Fruit fly (Drosophila melanogaster) whole organism, prepupa: ENCODE data around the gene CG4962.

ENCODE experiments used
- CG10669 ChIP-seq: fragments of 200-800 bp; sonication (Bioruptor generic); optimal IDR thresholded peaks from 3 replicates; lab custom pipeline; 2018; ENCODE audit warnings: missing biosample characterization, mild to moderate bottlenecking, missing genetic modification characterization, moderate library complexity
- CG16779 ChIP-seq: fragments of 200-800 bp; sonication (Bioruptor generic); optimal IDR thresholded peaks from 3 replicates; lab custom pipeline; 2017; ENCODE audit warnings: missing biosample characterization, mild to moderate bottlenecking, missing genetic modification characterization
- CG3032 ChIP-seq: fragments of 200-800 bp; optimal IDR thresholded peaks from 2 replicates; lab custom pipeline; 2019; ENCODE audit warnings: missing biosample characterization, mild to moderate bottlenecking, missing genetic modification characterization, moderate library complexity
- CG31627 ChIP-seq: fragments of 200-800 bp; sonication (Bioruptor generic); optimal IDR thresholded peaks from 3 replicates; lab custom pipeline; 2016; ENCODE audit warnings: missing biosample characterization, missing genetic modification characterization
- CG32006 ChIP-seq: fragments of 200-800 bp; sonication (Bioruptor generic); optimal IDR thresholded peaks from 3 replicates; lab custom pipeline; 2017; ENCODE audit warnings: missing biosample characterization, mild to moderate bottlenecking, missing genetic modification characterization
- CG34406 ChIP-seq: fragments of 200-800 bp; sonication (Bioruptor generic); optimal IDR thresholded peaks from 3 replicates; lab custom pipeline; 2016; ENCODE audit warnings: missing biosample characterization, missing genetic modification characterization
- CG4318 ChIP-seq: fragments of 200-800 bp; sonication (Bioruptor generic); optimal IDR thresholded peaks from 3 replicates; lab custom pipeline; 2017; ENCODE audit warnings: missing biosample characterization, mild to moderate bottlenecking, missing genetic modification characterization
- CG6276 ChIP-seq: fragments of 200-800 bp; sonication (Bioruptor generic); optimal IDR thresholded peaks from 2 replicates; lab custom pipeline; 2017; ENCODE audit warnings: missing biosample characterization, mild to moderate bottlenecking, missing genetic modification characterization
- CG6792 ChIP-seq: fragments of 200-800 bp; sonication (Bioruptor generic); optimal IDR thresholded peaks from 3 replicates; lab custom pipeline; 2016; ENCODE audit warnings: missing biosample characterization, missing genetic modification characterization
- CG6808 ChIP-seq: fragments of 200-800 bp; sonication (Bioruptor generic); optimal IDR thresholded peaks from 3 replicates; lab custom pipeline; 2017; ENCODE audit warnings: missing biosample characterization, missing genetic modification characterization, mild to moderate bottlenecking, moderate library complexity, missing genetic modification reagents
- CG7368 ChIP-seq: fragments of 200-800 bp; sonication (Bioruptor generic); optimal IDR thresholded peaks from 3 replicates; lab custom pipeline; 2016; ENCODE audit warnings: missing biosample characterization, missing genetic modification characterization
- CG8119 ChIP-seq: fragments of 200-800 bp; sonication (Bioruptor generic); IDR thresholded peaks from 3 replicates; pipeline ENCODE4 v1.3.6; 2022; ENCODE audit warnings: missing biosample characterization, missing genetic modification characterization
- Eip78C ChIP-seq: fragments of 200-800 bp; sonication (Bioruptor generic); peaks from one replicate; lab custom pipeline; 2016; ENCODE audit warnings: missing biosample characterization, missing genetic modification characterization
- Ets21C ChIP-seq: fragments of 200-800 bp; sonication (Bioruptor generic); optimal IDR thresholded peaks from 3 replicates; lab custom pipeline; 2016; ENCODE audit warnings: missing biosample characterization, missing genetic modification characterization
- Ets96B ChIP-seq: fragments of 200-800 bp; optimal IDR thresholded peaks from 2 replicates; lab custom pipeline; 2019; ENCODE audit warnings: missing biosample characterization, mild to moderate bottlenecking, missing genetic modification characterization, moderate library complexity
- Hr39 ChIP-seq: fragments of 200-800 bp; sonication (Bioruptor generic); optimal IDR thresholded peaks from 2 replicates; lab custom pipeline; 2016; ENCODE audit warnings: missing biosample characterization, missing genetic modification characterization
- Lpt ChIP-seq: fragments of 200-800 bp; sonication (Bioruptor generic); optimal IDR thresholded peaks from 3 replicates; lab custom pipeline; 2016; ENCODE audit warnings: missing biosample characterization, missing genetic modification characterization
- Met ChIP-seq: fragments of 200-800 bp; sonication (Bioruptor generic); optimal IDR thresholded peaks from 3 replicates; lab custom pipeline; 2016; ENCODE audit warnings: missing biosample characterization, missing genetic modification characterization
- Smox ChIP-seq: fragments of 200-800 bp; sonication (Bioruptor generic); optimal IDR thresholded peaks from 3 replicates; lab custom pipeline; 2016; ENCODE audit warnings: missing biosample characterization, missing genetic modification characterization
- Sox14 ChIP-seq: fragments of 200-800 bp; sonication (Bioruptor generic); optimal IDR thresholded peaks from 3 replicates; lab custom pipeline; 2016; ENCODE audit warnings: missing biosample characterization, missing genetic modification characterization
- Sox15 ChIP-seq: fragments of 200-800 bp; sonication (Bioruptor generic); optimal IDR thresholded peaks from 3 replicates; lab custom pipeline; 2016; ENCODE audit warnings: missing biosample characterization, missing genetic modification characterization
- achi ChIP-seq: fragments of 200-800 bp; sonication (Bioruptor generic); optimal IDR thresholded peaks from 3 replicates; lab custom pipeline; 2016; ENCODE audit warnings: missing biosample characterization, missing genetic modification characterization
- cyc ChIP-seq: fragments of 200-800 bp; sonication (Bioruptor generic); optimal IDR thresholded peaks from 3 replicates; lab custom pipeline; 2016; ENCODE audit warnings: missing biosample characterization, missing genetic modification characterization
- dsx ChIP-seq: fragments of 200-800 bp; optimal IDR thresholded peaks from 3 replicates; lab custom pipeline; 2019; ENCODE audit warnings: missing biosample characterization, mild to moderate bottlenecking, missing genetic modification characterization, moderate library complexity; ENCODE audit not compliant: poor library complexity, severe bottlenecking
- fd59A ChIP-seq: fragments of 200-800 bp; sonication (Bioruptor generic); optimal IDR thresholded peaks from 2 replicates; lab custom pipeline; 2017; ENCODE audit warnings: missing biosample characterization, mild to moderate bottlenecking, missing genetic modification characterization, missing genetic modification reagents
- fd85E ChIP-seq: fragments of 200-800 bp; sonication (Bioruptor generic); optimal IDR thresholded peaks from 3 replicates; lab custom pipeline; 2016; ENCODE audit warnings: missing biosample characterization, missing genetic modification characterization
- fkh ChIP-seq: fragments of 200-800 bp; sonication (Bioruptor generic); optimal IDR thresholded peaks from 3 replicates; lab custom pipeline; 2017; ENCODE audit warnings: missing biosample characterization, mild to moderate bottlenecking, missing genetic modification characterization, moderate library complexity
- spab ChIP-seq: fragments of 200-800 bp; sonication (Bioruptor generic); optimal IDR thresholded peaks from 2 replicates; lab custom pipeline; 2017; ENCODE audit warnings: missing biosample characterization, mild to moderate bottlenecking, missing genetic modification characterization, missing genetic modification reagents
- ss ChIP-seq, 2 experiments: fragments of 200-800 bp; sonication (Bioruptor generic); optimal IDR thresholded peaks; 2 replicates in 1 of 2; 3 replicates in 1 of 2; lab custom pipeline; 2017 to 2018; ENCODE audit warnings: mild to moderate bottlenecking in 2 of 2, missing biosample characterization in 2 of 2, missing genetic modification characterization in 2 of 2, moderate library complexity in 1 of 2
- svp ChIP-seq: fragments of 200-800 bp; sonication (Bioruptor generic); peaks from one replicate; lab custom pipeline; 2016; ENCODE audit warnings: missing biosample characterization, missing genetic modification characterization
- vri ChIP-seq: fragments of 200-800 bp; sonication (Bioruptor generic); optimal IDR thresholded peaks from 3 replicates; lab custom pipeline; 2016; ENCODE audit warnings: missing biosample characterization, mild to moderate bottlenecking, missing genetic modification characterization

CG4962 gene

DNA sequence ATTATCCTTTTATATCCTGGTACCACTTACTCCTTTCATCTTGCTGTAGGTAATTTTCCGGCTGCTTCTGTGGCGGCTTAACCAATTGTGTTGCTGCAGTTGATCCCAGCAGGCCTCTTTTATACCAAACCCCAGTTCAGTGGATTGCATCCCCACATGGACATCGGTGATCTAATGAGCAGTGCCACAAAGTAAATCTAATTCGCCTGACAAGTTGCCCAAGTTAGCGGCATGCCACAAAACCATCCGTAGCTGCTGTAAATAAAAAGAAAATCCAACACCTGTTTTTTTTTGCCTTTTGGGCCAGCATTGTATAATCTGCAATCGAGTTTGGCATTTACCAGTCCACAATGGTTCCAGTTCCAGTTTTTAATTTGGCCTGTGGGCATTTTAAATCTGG lies 16.2 kb downstream of the CG4962 start, which contains the start of gene CG13050:
CG13050 (minus strand) TSS at position 101 of the 400 bp plus-strand sequence.
- TF ChIP-seq fd59A (GFP tag; lab: Kevin White, UChicago) (no peak), Hr39 (GFP tag; lab: Kevin White, UChicago) (no peak), CG8119 (GFP tag; lab: Robert Waterston, UW) (no peak), dsx (GFP tag; lab: Kevin White, UChicago) (no peak), CG31627 (GFP tag; lab: Kevin White, UChicago) (no peak), Ets96B (tag; lab: Kevin White, UChicago) (no peak), Eip78C (GFP tag; lab: Kevin White, UChicago) (no peak), fkh (GFP tag; lab: Kevin White, UChicago) (no peak), CG16779 (no peak), CG4318 (no peak), fd85E (GFP tag; lab: Kevin White, UChicago) (no peak), Sox15 (GFP tag; lab: Kevin White, UChicago) (no peak), CG7368 (no peak), Met (GFP tag; lab: Kevin White, UChicago) (no peak), achi (GFP tag; lab: Kevin White, UChicago) (no peak)
- TF ChIP-seq, all 60 proteins: peak for 0

DNA sequence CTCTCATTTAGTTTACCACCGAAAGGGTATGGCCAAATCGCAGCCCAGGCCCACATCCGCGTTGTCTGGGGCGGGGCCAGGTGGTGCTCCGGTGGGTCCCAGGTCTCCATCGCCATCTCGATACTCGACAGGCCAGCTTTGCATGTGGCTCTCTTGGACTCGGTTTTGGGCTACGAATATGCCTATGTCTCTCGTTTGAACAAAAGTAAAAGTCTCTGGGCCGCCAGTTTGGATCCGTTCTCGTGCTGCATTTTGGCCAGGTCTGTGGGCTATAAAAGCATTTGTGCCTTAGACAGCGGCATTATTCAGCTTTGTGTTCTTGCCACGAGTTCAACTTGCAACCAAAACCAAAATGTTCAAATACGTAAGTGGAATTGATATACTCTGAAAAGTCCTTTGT lies 18.2 kb downstream of the CG4962 start, which contains the start of gene CG13065:
CG13065 (plus strand) TSS at position 301 of the 400 bp plus-strand sequence.
- no peak for TF ChIP-seq CG34406 (GFP tag; lab: Kevin White, UChicago)
- no peak for TF ChIP-seq CG7368
- TF ChIP-seq cyc (GFP tag; lab: Kevin White, UChicago): no peak
- no peak for TF ChIP-seq Lpt (GFP tag; lab: Kevin White, UChicago)
- no peak for TF ChIP-seq vri (GFP tag; lab: Kevin White, UChicago)
- TF ChIP-seq CG6276: no peak
- TF ChIP-seq, all 60 proteins: peak for 0

DNA sequence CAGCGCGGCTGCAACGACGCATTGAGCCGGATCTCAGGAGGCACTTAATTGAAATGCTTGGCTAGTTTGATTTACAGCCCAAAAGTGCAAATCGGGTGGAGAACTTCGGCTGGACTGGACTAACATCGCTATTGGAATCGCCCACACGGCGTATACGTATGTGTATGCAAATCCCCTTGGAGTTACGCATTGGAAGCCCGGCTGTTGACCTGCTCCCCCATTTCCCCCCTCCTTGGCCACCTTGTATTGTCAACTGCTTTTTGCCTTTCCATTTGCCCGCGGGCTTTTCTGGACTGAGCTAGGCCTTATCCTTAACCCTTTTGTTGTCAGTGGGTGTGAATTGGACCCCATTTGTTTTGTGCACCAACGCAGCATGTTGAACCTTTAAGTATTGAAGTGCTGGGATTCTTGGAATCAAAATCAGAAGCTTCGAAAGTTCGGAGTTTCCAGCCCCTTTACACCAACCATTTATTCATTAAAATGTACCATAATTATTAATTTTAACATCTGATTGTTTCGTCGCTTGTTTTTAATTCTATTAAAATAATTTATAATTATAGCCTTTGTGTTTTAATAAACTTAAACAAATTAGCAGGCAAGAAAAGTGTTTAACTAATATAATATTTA lies 19.8 kb downstream of the CG4962 start:
- peak; percentile 68 for TF ChIP-seq Eip78C (GFP tag; lab: Kevin White, UChicago)
- TF ChIP-seq achi (GFP tag; lab: Kevin White, UChicago): no peak
- peak; percentile 20 for TF ChIP-seq CG32006 (GFP tag; lab: Kevin White, UChicago)
- peak; percentile 16 for TF ChIP-seq spab (GFP tag; lab: Kevin White, UChicago)
- peak; percentile 37 for TF ChIP-seq Ets96B (tag; lab: Kevin White, UChicago)
- no peak for TF ChIP-seq CG6792 (GFP tag; lab: Kevin White, UChicago)
- TF ChIP-seq Smox (GFP tag; lab: Kevin White, UChicago): no peak
- no peak for TF ChIP-seq CG34406 (GFP tag; lab: Kevin White, UChicago)
- TF ChIP-seq fd59A (GFP tag; lab: Kevin White, UChicago): peak; percentile 9
- TF ChIP-seq svp: peak; percentile 17
- TF ChIP-seq Ets21C (GFP tag; lab: Kevin White, UChicago): no peak
- no peak for TF ChIP-seq Sox14
- peak; percentile 51 for TF ChIP-seq CG3032
- peak; percentile 6 for TF ChIP-seq CG10669 (GFP tag; lab: Kevin White, UChicago)
- TF ChIP-seq CG6808 (GFP tag; lab: Kevin White, UChicago): peak; percentile 44

DNA sequence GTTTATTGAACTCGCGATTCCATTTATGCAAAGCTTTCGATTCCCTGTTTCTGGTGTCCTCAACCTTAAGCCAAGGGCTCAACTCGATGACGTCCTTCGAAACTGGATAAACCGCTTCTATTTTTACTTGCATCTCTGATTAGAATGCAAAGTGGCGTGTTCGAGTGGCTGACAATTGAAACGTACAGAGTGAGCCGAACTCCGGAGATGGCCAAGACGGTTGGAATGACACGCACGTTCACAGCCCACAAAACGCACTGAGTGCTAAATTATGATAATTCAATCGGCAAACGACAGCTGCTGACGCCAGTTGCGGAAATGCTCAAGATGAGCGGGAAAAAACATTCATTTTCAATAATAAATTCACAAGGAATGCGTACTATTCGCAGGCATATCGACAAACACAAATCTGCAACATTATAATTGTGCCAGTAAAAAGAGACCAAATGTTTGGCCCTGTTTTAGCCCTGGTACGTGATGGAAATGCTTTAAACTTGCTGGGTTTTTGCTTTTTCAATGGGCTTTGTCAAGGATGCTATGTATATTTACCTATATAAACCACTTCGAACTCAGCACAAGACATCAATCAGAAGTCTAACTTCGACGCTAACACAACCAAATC lies 22.9 kb downstream of the CG4962 start, which contains the start of gene CG13066:
CG13066 (plus strand) TSS at position 572 of the 622 bp plus-strand sequence.
- TF ChIP-seq ss (GFP tag; optimal IDR thresholded peaks at IDR 0.05; lab: Kevin White, UChicago) (peak in 1 of 2 experiments; percentile 79), fkh (GFP tag; lab: Kevin White, UChicago) (no peak)
